Fruit fly (Drosophila melanogaster) whole organism, embryonic: ENCODE measurements around the gene Dscam2.
A peak's percentile ranks its signal among the peaks of the same experiment; 100 is the strongest.

Experiments
- ATbp ChIP-seq: fragments of 200-800 bp; sonication (Bioruptor generic); optimal IDR thresholded peaks from 2 replicates; lab custom pipeline; 2017; ENCODE audit warnings: missing biosample characterization, mild to moderate bottlenecking, missing genetic modification characterization, missing genetic modification reagents
- Asciz ChIP-seq: fragments of 200-800 bp; sonication (Bioruptor generic); optimal IDR thresholded peaks from 2 replicates; lab custom pipeline; 2017; ENCODE audit warnings: missing biosample characterization, mild to moderate bottlenecking, missing genetic modification characterization, missing genetic modification reagents
- CG10462 ChIP-seq: fragments of 200-800 bp; sonication (Bioruptor generic); optimal IDR thresholded peaks from 2 replicates; lab custom pipeline; 2016; ENCODE audit warnings: missing biosample characterization, missing genetic modification characterization
- CG10979 ChIP-seq: fragments of 200-800 bp; sonication (Bioruptor generic); optimal IDR thresholded peaks from 2 replicates; lab custom pipeline; 2018; ENCODE audit warnings: missing biosample characterization, mild to moderate bottlenecking, missing genetic modification characterization, moderate library complexity
- CG12391 ChIP-seq: fragments of 200-800 bp; sonication (Bioruptor generic); optimal IDR thresholded peaks from 3 replicates; lab custom pipeline; 2018; ENCODE audit warnings: missing biosample characterization, mild to moderate bottlenecking, missing genetic modification characterization, moderate library complexity
- CG14014 ChIP-seq: fragments of 200-800 bp; sonication (Bioruptor generic); IDR thresholded peaks from 2 replicates; pipeline ENCODE4 v1.3.6; 2022; ENCODE audit warnings: missing biosample characterization, missing genetic modification characterization
- CG17186 ChIP-seq: fragments of 200-800 bp; sonication (Bioruptor generic); optimal IDR thresholded peaks from 3 replicates; lab custom pipeline; 2017; ENCODE audit warnings: missing biosample characterization, missing genetic modification reagents, missing genetic modification characterization
- CG18599 ChIP-seq: fragments of 200-800 bp; sonication (Bioruptor generic); optimal IDR thresholded peaks from 3 replicates; lab custom pipeline; 2017; ENCODE audit warnings: missing biosample characterization, missing genetic modification characterization, mild to moderate bottlenecking, moderate library complexity, missing genetic modification reagents
- CG2116 ChIP-seq: fragments of 200-800 bp; sonication (Bioruptor generic); optimal IDR thresholded peaks from 3 replicates; lab custom pipeline; 2018; ENCODE audit warnings: missing biosample characterization, mild to moderate bottlenecking, missing genetic modification characterization
- CG2120 ChIP-seq: fragments of 200-800 bp; sonication (Bioruptor generic); optimal IDR thresholded peaks from 3 replicates; lab custom pipeline; 2016; ENCODE audit warnings: missing biosample characterization, missing genetic modification characterization
- CG31224 ChIP-seq: fragments of 200-800 bp; sonication (Bioruptor generic); IDR thresholded peaks from 2 replicates; pipeline ENCODE4 v1.3.6; 2022; ENCODE audit warnings: missing biosample characterization, missing genetic modification characterization
- CG7271 ChIP-seq: fragments of 200-800 bp; sonication (Bioruptor generic); optimal IDR thresholded peaks from 2 replicates; lab custom pipeline; 2018; ENCODE audit warnings: missing biosample characterization, mild to moderate bottlenecking, missing genetic modification characterization, moderate library complexity
- CG8290 ChIP-seq, 3 experiments: fragments of 200-800 bp; sonication (Bioruptor generic); optimal IDR thresholded peaks; 2 replicates each; lab custom pipeline; 2016 to 2019; ENCODE audit warnings: missing biosample characterization in 3 of 3, missing genetic modification characterization in 3 of 3, mild to moderate bottlenecking in 2 of 3, moderate library complexity in 1 of 3
- CG8944 ChIP-seq: fragments of 200-800 bp; sonication (Bioruptor generic); optimal IDR thresholded peaks from 3 replicates; lab custom pipeline; 2016; ENCODE audit warnings: missing biosample characterization, missing genetic modification characterization
- Dip3 ChIP-seq: fragments of 200-800 bp; sonication (Bioruptor generic); optimal IDR thresholded peaks from 3 replicates; lab custom pipeline; 2016; ENCODE audit warnings: missing biosample characterization, missing genetic modification characterization
- Doc2 ChIP-seq: fragments of 200-800 bp; sonication (Bioruptor generic); IDR thresholded peaks from 2 replicates; pipeline ENCODE4 v1.3.6; 2022; ENCODE audit warnings: missing biosample characterization, missing genetic modification characterization
- Dp ChIP-seq: fragments of 200-800 bp; sonication (Bioruptor generic); optimal IDR thresholded peaks from 2 replicates; lab custom pipeline; 2018; ENCODE audit warnings: missing biosample characterization, mild to moderate bottlenecking, missing genetic modification characterization, moderate library complexity
- Dref ChIP-seq: fragments of 200-800 bp; sonication (Bioruptor generic); IDR thresholded peaks from 2 replicates; pipeline ENCODE4 v1.3.6; 2022; ENCODE audit warnings: missing biosample characterization, missing genetic modification characterization
- Drgx ChIP-seq: fragments of 200-800 bp; sonication (Bioruptor generic); IDR thresholded peaks from 2 replicates; pipeline ENCODE4 v1.3.6; 2022; ENCODE audit warnings: missing biosample characterization, missing genetic modification characterization
- E2f2 ChIP-seq: fragments of 200-800 bp; sonication (Bioruptor generic); IDR thresholded peaks from 2 replicates; pipeline ENCODE4 v1.3.6; 2022; ENCODE audit warnings: missing biosample characterization, missing genetic modification characterization
- Elba2 ChIP-seq: fragments of 200-800 bp; sonication (Bioruptor generic); optimal IDR thresholded peaks from 3 replicates; lab custom pipeline; 2016; ENCODE audit warnings: missing biosample characterization, missing genetic modification characterization
- GATAe ChIP-seq: fragments of 200-800 bp; sonication (Bioruptor generic); conservative IDR thresholded peaks from 2 replicates; pipeline ENCODE4 v1.3.6; 2022; ENCODE audit warnings: missing biosample characterization, missing genetic modification characterization
- Side ChIP-seq: fragments of 200-800 bp; sonication (Bioruptor generic); optimal IDR thresholded peaks from 2 replicates; lab custom pipeline; 2016; ENCODE audit warnings: missing biosample characterization, missing genetic modification characterization
- Sox102F ChIP-seq: fragments of 200-800 bp; sonication (Bioruptor generic); optimal IDR thresholded peaks from 2 replicates; lab custom pipeline; 2018; ENCODE audit warnings: missing biosample characterization, mild to moderate bottlenecking, missing genetic modification characterization, moderate library complexity
- Trl ChIP-seq, 3 experiments: fragments of >200 bp in 2 of 3; fragments of 200-800 bp in 1 of 3; sonication (Bioruptor generic) in 1 of 3; optimal IDR thresholded peaks; 2 replicates in 1 of 3; 3 replicates in 2 of 3; lab custom pipeline; 2016 to 2017; ENCODE audit warnings: missing biosample characterization in 1 of 3, missing genetic modification characterization in 1 of 3
- Usf ChIP-seq: fragments of 200-800 bp; sonication (Bioruptor generic); optimal IDR thresholded peaks from 2 replicates; lab custom pipeline; 2017; ENCODE audit warnings: missing genotype, missing biosample characterization, missing genetic modification characterization
- YL-1 ChIP-seq: fragments of 200-800 bp; sonication (Bioruptor generic); optimal IDR thresholded peaks from 3 replicates; lab custom pipeline; 2017; ENCODE audit warnings: missing biosample characterization, mild to moderate bottlenecking, missing genetic modification characterization
- ap ChIP-seq: fragments of 200-800 bp; sonication (Bioruptor generic); IDR thresholded peaks from 2 replicates; pipeline ENCODE4 v1.3.6; 2022; ENCODE audit warnings: missing biosample characterization, missing genetic modification characterization
- ara ChIP-seq: fragments of 200-800 bp; sonication (Bioruptor generic); IDR thresholded peaks from 2 replicates; pipeline ENCODE4 v1.3.6; 2022; ENCODE audit warnings: missing biosample characterization, missing genetic modification characterization
- az2 ChIP-seq: fragments of 200-800 bp; sonication (Bioruptor generic); optimal IDR thresholded peaks from 3 replicates; lab custom pipeline; 2016; ENCODE audit warnings: missing biosample characterization, missing genetic modification characterization
- bbx ChIP-seq: fragments of 200-800 bp; sonication (Bioruptor generic); IDR thresholded peaks from 2 replicates; pipeline ENCODE4 v1.3.6; 2022; ENCODE audit warnings: missing biosample characterization, missing genetic modification characterization; ENCODE audit not compliant: partially characterized antibody
- crol ChIP-seq: fragments of 200-800 bp; sonication (Bioruptor generic); IDR thresholded peaks from 2 replicates; pipeline ENCODE4 v1.3.6; 2022; ENCODE audit warnings: missing biosample characterization, missing genetic modification characterization
- fd102C ChIP-seq: fragments of 200-800 bp; sonication (Bioruptor generic); optimal IDR thresholded peaks from 2 replicates; lab custom pipeline; 2018; ENCODE audit warnings: missing biosample characterization, mild to moderate bottlenecking, missing genetic modification characterization, moderate library complexity
- grau ChIP-seq: fragments of 200-800 bp; optimal IDR thresholded peaks from 3 replicates; lab custom pipeline; 2019; ENCODE audit warnings: missing biosample characterization, mild to moderate bottlenecking, missing genetic modification characterization, moderate library complexity
- kni ChIP-seq: fragments of 200-800 bp; sonication (Bioruptor generic); optimal IDR thresholded peaks from 3 replicates; lab custom pipeline; 2017; ENCODE audit warnings: mild to moderate bottlenecking, missing biosample characterization, missing genetic modification reagents, missing genetic modification characterization
- lilli ChIP-seq: fragments of 200-800 bp; sonication (Bioruptor generic); optimal IDR thresholded peaks from 3 replicates; lab custom pipeline; 2016; ENCODE audit warnings: missing biosample characterization, missing genetic modification characterization
- lmd ChIP-seq: fragments of 200-800 bp; sonication (Bioruptor generic); IDR thresholded peaks from 2 replicates; pipeline ENCODE4 v1.3.6; 2022; ENCODE audit warnings: missing biosample characterization, missing genetic modification characterization
- lola ChIP-seq, 3 experiments: fragments of >200 bp in 2 of 3; fragments of 200-800 bp in 1 of 3; sonication (Bioruptor generic) in 1 of 3; optimal IDR thresholded peaks; 2 replicates each; lab custom pipeline; 2017 to 2019; ENCODE audit warnings: missing biosample characterization in 3 of 3, missing genetic modification characterization in 3 of 3, mild to moderate bottlenecking in 1 of 3, moderate library complexity in 1 of 3
- nom ChIP-seq: fragments of 200-800 bp; sonication (Bioruptor generic); optimal IDR thresholded peaks from 2 replicates; lab custom pipeline; 2017; ENCODE audit warnings: missing biosample characterization, missing genetic modification characterization, mild to moderate bottlenecking, moderate library complexity, missing genetic modification reagents
- odd ChIP-seq: fragments of 200-800 bp; sonication (Bioruptor generic); optimal IDR thresholded peaks from 2 replicates; lab custom pipeline; 2017; ENCODE audit warnings: missing biosample characterization, mild to moderate bottlenecking, missing genetic modification characterization
- otp ChIP-seq: fragments of 200-800 bp; sonication (Bioruptor generic); IDR thresholded peaks from 3 replicates; pipeline ENCODE4, ENCODE4 v1.3.6; 2022; ENCODE audit warnings: missing biosample characterization, missing genetic modification characterization
- pum ChIP-seq: fragments of 200-800 bp; sonication (Bioruptor generic); optimal IDR thresholded peaks from 2 replicates; lab custom pipeline; 2016; ENCODE audit warnings: missing biosample characterization, missing genetic modification characterization
- sc ChIP-seq, 3 experiments: fragments of >200 bp in 2 of 3; fragments of 200-800 bp in 1 of 3; sonication (Bioruptor generic) in 1 of 3; optimal IDR thresholded peaks; 2 replicates in 2 of 3; 3 replicates in 1 of 3; lab custom pipeline; 2017; ENCODE audit warnings: mild to moderate bottlenecking in 1 of 3, missing biosample characterization in 1 of 3, missing genetic modification characterization in 1 of 3, missing genetic modification reagents in 1 of 3
- sens ChIP-seq: fragments of 200-800 bp; sonication (Bioruptor generic); peaks from one replicate; lab custom pipeline; 2016; ENCODE audit warnings: missing biosample characterization, missing genetic modification characterization
- sisA ChIP-seq: fragments of 200-800 bp; sonication (Bioruptor generic); IDR thresholded peaks from 2 replicates; pipeline ENCODE4 v1.3.6; 2022; ENCODE audit warnings: missing biosample characterization, missing genetic modification characterization
- ttk ChIP-seq: fragments of 200-800 bp; sonication (Bioruptor generic); IDR thresholded peaks from 2 replicates; pipeline ENCODE4 v2.1.2; 2022; ENCODE audit warnings: missing biosample characterization, missing genetic modification characterization
- zfh1 ChIP-seq: fragments of 200-800 bp; sonication (Bioruptor generic); IDR thresholded peaks from 3 replicates; pipeline ENCODE4 v1.3.6; 2022; ENCODE audit warnings: missing biosample characterization, missing genetic modification characterization

The Dscam2 gene

dm6 chr3L:7151521-7152465 lies 37.9 kb downstream of the Dscam2 start (continued):
- TF ChIP-seq CG8944 (GFP tag; lab: Kevin White, UChicago) (peak; percentile 25), ttk (GFP tag; lab: Robert Waterston, UW) (0 out of 2 replicates have a peak, but pooled peaks have one; percentile 40), crol (GFP tag; lab: Robert Waterston, UW) (peak; percentile 79), Doc2 (GFP tag; lab: Robert Waterston, UW) (no peak), otp (GFP tag; lab: Robert Waterston, UW) (peak; percentile 80), Drgx (GFP tag; lab: Robert Waterston, UW) (peak; percentile 84), Dip3 (GFP tag; lab: Kevin White, UChicago) (no peak), CG8290 (GFP tag; optimal IDR thresholded peaks at IDR 0.05; lab: Kevin White, UChicago) (peak; percentile 15), CG8290 (tag; optimal IDR thresholded peaks at IDR 0.05; lab: Kevin White, UChicago) (no peak), GATAe (GFP tag; lab: Robert Waterston, UW) (no peak), kni (peak; percentile 54), CG2120 (GFP tag; lab: Kevin White, UChicago) (no peak), Dref (GFP tag; lab: Robert Waterston, UW) (no peak), lola (GFP tag; optimal IDR thresholded peaks at IDR 0.05; lab: Kevin White, UChicago) (peak in 1 of 3 experiments; percentile 71), sens (peak; percentile 92), CG31224 (GFP tag; lab: Robert Waterston, UW) (no peak), odd (GFP tag; lab: Kevin White, UChicago) (no peak), az2 (GFP tag; lab: Kevin White, UChicago) (peak; percentile 76), Trl (optimal IDR thresholded peaks at IDR 0.05; lab: Kevin White, UChicago) (no peak), Trl (GFP tag; optimal IDR thresholded peaks at IDR 0.05; lab: Kevin White, UChicago) (no peak), Elba2 (GFP tag; lab: Kevin White, UChicago) (no peak), CG10462 (GFP tag; lab: Kevin White, UChicago) (peak; percentile 39), Usf (no peak), E2f2 (no peak; the same call in 1 of the 2 replicates), Side (no peak), Asciz (peak; percentile 43), CG2116 (GFP tag; lab: Kevin White, UChicago) (no peak), sisA (GFP tag; lab: Robert Waterston, UW) (peak; percentile 73), zfh1 (GFP tag; lab: Robert Waterston, UW) (peak; percentile 70), CG10979 (tag; lab: Kevin White, UChicago) (peak; percentile 84), sc (optimal IDR thresholded peaks at IDR 0.05; lab: Kevin White, UChicago) (no peak), sc (GFP tag; optimal IDR thresholded peaks at IDR 0.05; lab: Kevin White, UChicago) (peak; percentile 72), CG18599 (no peak), pum (GFP tag; lab: Kevin White, UChicago) (no peak), CG12391 (peak; percentile 69), Dp (GFP tag; lab: Kevin White, UChicago) (no peak), grau (tag; lab: Kevin White, UChicago) (peak; percentile 51), fd102C (GFP tag; lab: Kevin White, UChicago) (no peak), Sox102F (GFP tag; lab: Kevin White, UChicago) (peak; percentile 73), lilli (GFP tag; lab: Kevin White, UChicago) (peak; percentile 10), CG17186 (GFP tag; lab: Kevin White, UChicago) (no peak), ap (peak; percentile 32; the same call in 1 of the 2 replicates), CG7271 (no peak), bbx (GFP tag; lab: Robert Waterston, UW) (0 out of 2 replicates have a peak, but pooled peaks have one; percentile 7), ara (GFP tag; lab: Robert Waterston, UW) (peak; percentile 85), lmd (GFP tag; lab: Robert Waterston, UW) (peak; percentile 70; the same call in 1 of the 2 replicates), ATbp (peak; percentile 56), CG14014 (GFP tag; lab: Robert Waterston, UW) (no peak), nom (GFP tag; lab: Kevin White, UChicago) (no peak), YL-1 (GFP tag; lab: Kevin White, UChicago) (no peak)
